Worm (Caenorhabditis elegans) whole organism, midembryonic: ENCODE data around the gene K09C4.2.

Experiments
- flt-1 ChIP-seq: fragments of 200-800 bp; sonication (Bioruptor generic); IDR thresholded peaks from 2 replicates; pipeline ENCODE4 v1.3.6; 2022; ENCODE audit warnings: missing genetic modification characterization, missing compliant biosample characterization
- med-1 ChIP-seq: sonication (generic microtip); optimal IDR thresholded peaks from 2 replicates; lab custom pipeline; 2017; ENCODE audit warnings: missing genetic modification characterization, mild to moderate bottlenecking, missing compliant biosample characterization, antibody characterized with exemption, missing genetic modification reagents; ENCODE audit not compliant: insufficient read depth
- ref-1 ChIP-seq: fragments of 200-800 bp; sonication (Bioruptor generic); conservative IDR thresholded peaks from 2 replicates; pipeline ENCODE4 v1.3.6; 2022; ENCODE audit warnings: missing genetic modification reagents, missing genetic modification characterization, missing compliant biosample characterization
- tab-1 ChIP-seq: fragments of 200-800 bp; sonication (Bioruptor generic); IDR thresholded peaks from 2 replicates; pipeline ENCODE4 v1.3.6; 2022; ENCODE audit warnings: missing genetic modification characterization, missing compliant biosample characterization
- ztf-29 ChIP-seq: fragments of 200-800 bp; sonication (Bioruptor generic); IDR thresholded peaks from 2 replicates; pipeline ENCODE4 v1.3.6; 2022; ENCODE audit warnings: missing genetic modification reagents, missing genetic modification characterization, missing compliant biosample characterization

DNA sequence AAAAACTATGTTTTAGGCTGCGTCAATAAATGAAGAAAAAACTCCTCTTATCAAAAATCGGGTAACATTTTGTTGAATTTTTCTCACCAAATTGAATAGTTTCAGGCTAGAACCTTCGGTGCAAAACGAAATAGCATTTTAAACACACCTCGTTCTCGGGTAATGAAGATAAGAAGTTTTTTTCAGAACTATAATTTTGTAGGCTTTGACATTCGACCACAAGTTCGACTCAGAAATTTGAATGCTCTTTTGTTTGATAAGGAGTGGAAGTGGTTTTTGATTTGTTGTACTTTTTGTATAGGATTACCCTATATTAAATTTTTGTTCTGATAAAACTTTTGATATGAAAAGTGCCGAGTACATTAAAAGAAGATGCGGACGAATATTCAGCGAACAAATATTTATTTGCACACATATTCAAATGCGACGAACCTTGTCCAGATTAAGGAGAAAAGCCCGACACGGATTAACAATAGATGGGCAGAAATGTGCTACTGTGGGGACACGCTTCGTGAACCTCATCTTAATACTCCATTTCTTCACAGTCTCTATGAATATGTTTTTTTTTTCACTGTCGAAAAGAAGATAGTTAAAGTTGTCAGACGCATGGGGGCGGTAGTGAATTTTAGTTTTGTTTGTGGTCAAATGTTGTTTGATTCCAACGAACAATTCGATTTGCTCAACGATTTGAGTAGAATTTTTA, 10.5 kb downstream of the K09C4.2 start:
- no peak for TF ChIP-seq flt-1 (GFP tag; lab: Robert Waterston, UW)
- TF ChIP-seq tab-1 (GFP tag; lab: Robert Waterston, UW) = no peak
- no peak for TF ChIP-seq ztf-29 (GFP tag; lab: Robert Waterston, UW)
- TF ChIP-seq ref-1 (GFP tag; lab: Robert Waterston, UW) = no peak
- no peak for TF ChIP-seq med-1 (GFP tag; lab: Kevin White, UChicago)
